Fruit fly (Drosophila melanogaster): ENCODE measurements around the gene CG3544.

DNA sequence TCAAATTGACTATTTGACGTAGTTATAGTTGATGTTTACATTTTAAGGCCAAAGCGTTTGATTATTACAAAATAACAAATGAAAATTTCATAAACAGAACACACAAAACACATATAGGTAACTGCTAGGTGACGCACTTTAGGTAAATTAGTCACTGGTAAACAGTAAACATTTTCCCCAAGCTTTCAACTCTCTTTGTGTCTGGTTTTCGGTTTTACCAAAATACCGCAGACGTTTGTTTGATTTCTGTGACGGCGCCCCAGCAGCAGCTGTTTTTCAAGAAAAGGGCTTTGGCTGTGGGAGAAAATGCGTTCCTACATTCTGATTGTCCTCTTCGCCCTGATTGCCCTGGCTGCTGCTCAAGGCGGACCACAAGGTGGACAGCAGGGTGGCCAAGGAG, 7.9 kb upstream of the CG3544 start, which contains the start of gene CG13946:
- TF ChIP-seq CG12768 (GFP tag; optimal IDR thresholded peaks at IDR 0.05) = no peak
- TF ChIP-seq CG7045 (GFP tag; optimal IDR thresholded peaks at IDR 0.05) = no peak
- TF ChIP-seq bab1 (GFP tag; optimal IDR thresholded peaks at IDR 0.05) = no peak
- TF ChIP-seq tj (GFP tag; optimal IDR thresholded peaks at IDR 0.05) = no peak
- TF ChIP-seq Clk (GFP tag; optimal IDR thresholded peaks at IDR 0.05) = no peak
- no peak for TF ChIP-seq CG33017 (tag; optimal IDR thresholded peaks at IDR 0.05)
- no peak for TF ChIP-seq kay (GFP tag; ENCODE audit: borderline replicate concordance)
